Worm (Caenorhabditis elegans) whole organism, mixed stage, embryonic: ENCODE results near the gene npr-29.

Experiments used
- ces-1 ChIP-seq: fragments of 150-350 bp; optimal IDR thresholded peaks from 2 replicates; lab custom pipeline; 2014; ENCODE audit warnings: missing biosample characterization, missing genetic modification reagents, missing genetic modification characterization
- pha-4 ChIP-seq: fragments of 150-350 bp; optimal IDR thresholded peaks from 2 replicates; lab custom pipeline; 2018; ENCODE audit warnings: missing biosample characterization, missing genetic modification reagents, missing genetic modification characterization
- unc-39 ChIP-seq: fragments of 150-350 bp; optimal IDR thresholded peaks from 2 replicates; lab custom pipeline; 2014; ENCODE audit warnings: missing biosample characterization, missing genetic modification characterization
- unc-62 ChIP-seq: fragments of 150-350 bp; optimal IDR thresholded peaks from 2 replicates; lab custom pipeline; 2014; ENCODE audit warnings: missing biosample characterization, missing genetic modification reagents, missing genetic modification characterization

- TF ChIP-seq pha-4 (tag; lab: Kevin White, UChicago) = no peak
- TF ChIP-seq unc-62 (GFP tag; lab: Kevin White, UChicago) = no peak
- no peak for TF ChIP-seq unc-39 (tag; lab: Kevin White, UChicago)
- TF ChIP-seq ces-1 (GFP tag; lab: Kevin White, UChicago) = peak; percentile 27
Observed at ce11 chrIII:9239983-9240382, 24.7 kb upstream of the npr-29 start, which contains the start of gene saeg-2.
